Worm (Caenorhabditis elegans) whole organism, young adult: ENCODE measurements around the gene T24A6.1.

Experiments used
- T26A5.8 ChIP-seq: sonication (generic microtip); optimal IDR thresholded peaks from 2 replicates; lab custom pipeline; 2016; ENCODE audit warnings: missing genetic modification characterization, missing compliant biosample characterization
- die-1 ChIP-seq: sonication (generic microtip); optimal IDR thresholded peaks from 2 replicates; lab custom pipeline; 2016; ENCODE audit warnings: missing genotype, mild to moderate bottlenecking, missing genetic modification characterization, missing compliant biosample characterization
- dox-1 ChIP-seq: fragments of 200-800 bp; sonication (Bioruptor generic); IDR thresholded peaks from 2 replicates; pipeline ENCODE4 v1.3.6; 2022; ENCODE audit warnings: missing genetic modification reagents, missing genetic modification characterization, missing compliant biosample characterization
- ets-4 ChIP-seq: fragments of 200-800 bp; sonication (Bioruptor generic); optimal IDR thresholded peaks from 2 replicates; lab custom pipeline; 2018; ENCODE audit warnings: mild to moderate bottlenecking, missing genetic modification characterization, missing compliant biosample characterization
- snpc-1.1 ChIP-seq: sonication (generic microtip); optimal IDR thresholded peaks from 2 replicates; lab custom pipeline; 2017; ENCODE audit warnings: missing genetic modification characterization, mild to moderate bottlenecking, missing compliant biosample characterization, antibody characterized with exemption, moderate library complexity, missing genotype, missing genetic modification reagents; ENCODE audit not compliant: insufficient read depth

DNA sequence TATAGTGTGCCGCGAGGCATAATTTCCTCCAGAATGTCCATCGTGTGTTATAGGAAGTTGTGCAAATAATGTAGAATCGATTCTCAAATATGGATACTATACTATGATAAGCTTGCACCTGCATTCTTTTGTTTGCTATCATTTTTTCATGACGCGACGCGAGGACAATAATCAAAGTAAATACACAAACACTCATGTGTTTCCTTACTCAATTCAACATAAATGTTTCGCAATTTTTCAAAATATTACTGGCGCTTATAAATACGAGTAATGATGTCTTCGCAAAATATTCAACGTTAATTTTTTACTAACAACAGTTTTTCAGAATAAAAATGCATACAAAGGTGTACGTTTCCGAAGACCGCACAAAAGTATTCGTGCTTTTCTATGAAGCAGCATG, 35.6 kb upstream of the T24A6.1 start, which contains the start of gene irg-1:
- TF ChIP-seq die-1 (no peak), dox-1 (GFP tag; lab: Robert Waterston, UW) (no peak), snpc-1.1 (tag; lab: Kevin White, UChicago) (no peak), ets-4 (GFP tag; lab: Kevin White, UChicago) (no peak), T26A5.8 (tag; lab: Kevin White, UChicago) (no peak)
